Worm (Caenorhabditis elegans) whole organism, late embryonic: ENCODE results near the gene dyf-4.

Experiments
- C08G9.2 ChIP-seq: sonication (generic microtip); optimal IDR thresholded peaks from 2 replicates; lab custom pipeline; 2016; ENCODE audit warnings: mild to moderate bottlenecking, missing genetic modification characterization, moderate library complexity, missing compliant biosample characterization
- C38D4.7 ChIP-seq: fragments of 200-800 bp; sonication (Bioruptor generic); optimal IDR thresholded peaks from 2 replicates; lab custom pipeline; 2018; ENCODE audit warnings: mild to moderate bottlenecking, missing genetic modification characterization, moderate library complexity, missing compliant biosample characterization
- F13H6.1 ChIP-seq: sonication (generic microtip); optimal IDR thresholded peaks from 2 replicates; lab custom pipeline; 2016; ENCODE audit warnings: missing genetic modification characterization, missing compliant biosample characterization
- K09A11.1 ChIP-seq: sonication (generic microtip); optimal IDR thresholded peaks from 2 replicates; lab custom pipeline; 2017; ENCODE audit warnings: antibody characterized with exemption, mild to moderate bottlenecking, missing genetic modification characterization, missing compliant biosample characterization; ENCODE audit not compliant: insufficient read depth
- T23F11.4 ChIP-seq: fragments of 200-800 bp; sonication (Bioruptor generic); optimal IDR thresholded peaks from 2 replicates; lab custom pipeline; 2018; ENCODE audit warnings: mild to moderate bottlenecking, missing genetic modification characterization, missing compliant biosample characterization
- ceh-14 ChIP-seq: sonication (generic microtip); optimal IDR thresholded peaks from 2 replicates; lab custom pipeline; 2016; ENCODE audit warnings: missing genotype, missing genetic modification characterization, missing compliant biosample characterization
- ceh-22 ChIP-seq: sonication (generic microtip); optimal IDR thresholded peaks from 2 replicates; lab custom pipeline; 2017; ENCODE audit warnings: missing biosample characterization, missing genetic modification characterization
- ceh-30 ChIP-seq: fragments of 150-350 bp; optimal IDR thresholded peaks from 2 replicates; lab custom pipeline; 2014; ENCODE audit warnings: missing biosample characterization, missing genetic modification characterization
- ceh-31 ChIP-seq: sonication (generic microtip); optimal IDR thresholded peaks from 2 replicates; lab custom pipeline; 2016; ENCODE audit warnings: missing genetic modification characterization, missing compliant biosample characterization
- ceh-45 ChIP-seq: fragments of 200-800 bp; sonication (Bioruptor generic); IDR thresholded peaks from 2 replicates; pipeline ENCODE4 v1.3.6; 2022; ENCODE audit warnings: missing genetic modification reagents, missing genetic modification characterization, missing compliant biosample characterization
- ceh-48 ChIP-seq: sonication (generic microtip); optimal IDR thresholded peaks from 2 replicates; lab custom pipeline; 2016; ENCODE audit warnings: missing genetic modification characterization, inconsistent platforms, missing compliant biosample characterization
- ceh-6 ChIP-seq: fragments of 200-800 bp; sonication (Bioruptor generic); optimal IDR thresholded peaks from 2 replicates; lab custom pipeline; 2018; ENCODE audit warnings: mild to moderate bottlenecking, missing genetic modification characterization, missing compliant biosample characterization
- che-1 ChIP-seq: sonication (generic microtip); optimal IDR thresholded peaks from 2 replicates; lab custom pipeline; 2016; ENCODE audit warnings: mild to moderate bottlenecking, missing genetic modification characterization, missing compliant biosample characterization
- elt-2 ChIP-seq: sonication (generic microtip); optimal IDR thresholded peaks from 2 replicates; lab custom pipeline; 2016; ENCODE audit warnings: missing genetic modification reagents, missing genetic modification characterization, missing compliant biosample characterization
- ets-4 ChIP-seq: sonication (generic microtip); optimal IDR thresholded peaks from 2 replicates; lab custom pipeline; 2016; ENCODE audit warnings: missing genetic modification characterization, missing compliant biosample characterization
- fax-1 ChIP-seq: sonication (generic microtip); optimal IDR thresholded peaks from 2 replicates; lab custom pipeline; 2016; ENCODE audit warnings: missing genotype, missing genetic modification characterization, missing compliant biosample characterization
- gmeb-2 ChIP-seq: sonication (generic microtip); optimal IDR thresholded peaks from 2 replicates; lab custom pipeline; 2016; ENCODE audit warnings: missing genetic modification characterization, inconsistent platforms, missing compliant biosample characterization
- hlh-13 ChIP-seq: fragments of 200-800 bp; sonication (Bioruptor generic); optimal IDR thresholded peaks from 2 replicates; lab custom pipeline; 2018; ENCODE audit warnings: mild to moderate bottlenecking, missing genetic modification characterization, missing compliant biosample characterization
- hlh-15 ChIP-seq: sonication (generic microtip); optimal IDR thresholded peaks from 2 replicates; lab custom pipeline; 2016; ENCODE audit warnings: missing genetic modification characterization, missing compliant biosample characterization
- hlh-30 ChIP-seq: sonication (generic microtip); optimal IDR thresholded peaks from 2 replicates; lab custom pipeline; 2017; ENCODE audit warnings: antibody characterized with exemption, missing genetic modification characterization, missing compliant biosample characterization; ENCODE audit not compliant: insufficient read depth
- nfya-1 ChIP-seq: sonication (generic microtip); optimal IDR thresholded peaks from 2 replicates; lab custom pipeline; 2017; ENCODE audit warnings: missing genetic modification characterization, mild to moderate bottlenecking, missing compliant biosample characterization, antibody characterized with exemption, moderate library complexity
- nhr-11 ChIP-seq: fragments of 150-350 bp; optimal IDR thresholded peaks from 2 replicates; lab custom pipeline; 2014; ENCODE audit warnings: missing biosample characterization, missing genetic modification characterization
- npax-4 ChIP-seq: sonication (generic microtip); optimal IDR thresholded peaks from 2 replicates; lab custom pipeline; 2016; ENCODE audit warnings: missing genetic modification characterization, missing compliant biosample characterization
- pag-3 ChIP-seq: sonication (generic microtip); optimal IDR thresholded peaks from 2 replicates; lab custom pipeline; 2016; ENCODE audit warnings: missing compliant biosample characterization, missing genetic modification characterization, borderline replicate concordance
- pat-9 ChIP-seq: fragments of 200-800 bp; sonication (Bioruptor generic); optimal IDR thresholded peaks from 2 replicates; lab custom pipeline; 2018; ENCODE audit warnings: mild to moderate bottlenecking, missing genetic modification characterization, moderate library complexity, missing compliant biosample characterization
- pax-1 ChIP-seq: fragments of 150-350 bp; optimal IDR thresholded peaks from 2 replicates; lab custom pipeline; 2014; ENCODE audit warnings: missing biosample characterization, missing genetic modification characterization
- pha-4 ChIP-seq: fragments of 150-350 bp; optimal IDR thresholded peaks from 2 replicates; lab custom pipeline; 2018; ENCODE audit warnings: missing biosample characterization, missing genetic modification reagents, missing genetic modification characterization
- pros-1 ChIP-seq: fragments of 150-350 bp; optimal IDR thresholded peaks from 2 replicates; lab custom pipeline; 2014; ENCODE audit warnings: missing biosample characterization, missing genetic modification reagents, missing genetic modification characterization
- sox-4 ChIP-seq: sonication (generic microtip); optimal IDR thresholded peaks from 2 replicates; lab custom pipeline; 2017; ENCODE audit warnings: mild to moderate bottlenecking, missing genetic modification characterization, inconsistent platforms, missing compliant biosample characterization
- ttx-3 ChIP-seq: sonication (generic microtip); optimal IDR thresholded peaks from 2 replicates; lab custom pipeline; 2016; ENCODE audit warnings: missing genetic modification reagents, missing genetic modification characterization, missing compliant biosample characterization
- unc-42 ChIP-seq: sonication (generic microtip); optimal IDR thresholded peaks from 2 replicates; lab custom pipeline; 2016; ENCODE audit warnings: missing genotype, missing genetic modification characterization, missing compliant biosample characterization
- unc-55 ChIP-seq: sonication (generic microtip); optimal IDR thresholded peaks from 2 replicates; lab custom pipeline; 2017; ENCODE audit warnings: missing biosample characterization, missing genetic modification reagents, missing genetic modification characterization
- unc-86 ChIP-seq: sonication (generic microtip); optimal IDR thresholded peaks from 2 replicates; lab custom pipeline; 2016; ENCODE audit warnings: missing genetic modification characterization, missing compliant biosample characterization

dyf-4 gene

DNA sequence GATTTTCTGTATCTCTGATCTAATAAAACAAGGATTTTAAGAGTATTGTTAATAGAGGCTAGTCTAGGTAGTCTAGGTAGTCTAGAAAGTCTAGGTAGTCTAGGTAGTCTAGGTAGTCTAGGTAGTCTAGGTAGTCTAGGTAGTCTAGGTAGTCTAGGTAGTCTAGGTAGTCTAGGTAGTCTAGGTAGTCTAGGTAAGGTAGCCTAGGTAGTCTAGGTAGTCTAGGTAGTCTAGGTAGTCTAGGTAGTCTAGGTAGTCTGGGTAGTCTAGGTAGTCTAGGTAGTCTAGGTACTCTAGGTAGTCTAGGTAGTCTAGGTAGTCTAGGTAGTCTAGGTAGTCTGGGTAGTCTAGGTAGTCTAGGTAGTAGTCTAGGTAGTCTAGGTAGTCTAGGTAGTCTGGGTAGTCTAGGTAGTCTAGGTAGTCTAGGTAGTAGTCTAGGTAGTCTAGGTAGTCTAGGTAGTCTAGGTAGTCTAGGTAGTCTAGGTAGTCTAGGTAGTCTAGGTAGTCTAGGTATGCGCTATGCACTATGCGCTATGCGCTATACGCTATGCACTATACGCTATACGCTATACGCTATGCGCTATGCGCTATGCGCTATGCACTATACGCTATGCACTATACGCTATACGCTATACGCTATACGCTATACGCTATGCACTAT lies 15.5 kb downstream of the dyf-4 start (continued):
- peak; percentile 21 for TF ChIP-seq npax-4
- TF ChIP-seq T23F11.4 (GFP tag; lab: Kevin White, UChicago), result peak; percentile 64
- peak; percentile 69 for TF ChIP-seq pat-9 (tag; lab: Kevin White, UChicago)
- TF ChIP-seq, all 69 proteins: peak for 35; not testable (repeated sequence) for 34

DNA sequence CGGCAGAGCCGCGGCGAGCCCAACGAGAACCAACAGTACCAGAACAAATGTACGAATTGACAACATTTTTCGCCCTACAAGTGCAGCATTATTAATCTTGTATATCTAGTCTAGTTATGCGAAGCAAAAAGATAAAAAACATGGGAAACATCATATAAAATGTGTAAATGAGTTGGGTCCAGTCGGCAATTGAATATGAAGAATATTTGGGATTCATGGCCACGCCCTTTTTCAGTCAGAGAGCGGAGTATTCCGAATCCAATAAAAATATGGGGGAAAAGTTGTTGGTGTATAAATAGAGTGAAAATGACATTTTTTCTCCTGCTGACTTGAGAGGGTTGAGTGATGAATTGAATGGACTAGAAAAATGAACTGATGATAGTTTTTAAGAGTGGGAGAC lies 19.4 kb downstream of the dyf-4 start, which contains the start of gene nlp-46:
Gene nlp-46, minus strand, starts transcription at position 101 of the 400 bp plus-strand sequence.
- TF ChIP-seq hlh-30 (no peak), gmeb-2 (tag; lab: Kevin White, UChicago) (no peak), ceh-6 (GFP tag; lab: Kevin White, UChicago) (no peak), ceh-14 (tag; lab: Kevin White, UChicago) (no peak), pros-1 (no peak), elt-2 (no peak), sox-4 (tag; lab: Kevin White, UChicago) (no peak), pax-1 (tag; lab: Kevin White, UChicago) (no peak)

DNA sequence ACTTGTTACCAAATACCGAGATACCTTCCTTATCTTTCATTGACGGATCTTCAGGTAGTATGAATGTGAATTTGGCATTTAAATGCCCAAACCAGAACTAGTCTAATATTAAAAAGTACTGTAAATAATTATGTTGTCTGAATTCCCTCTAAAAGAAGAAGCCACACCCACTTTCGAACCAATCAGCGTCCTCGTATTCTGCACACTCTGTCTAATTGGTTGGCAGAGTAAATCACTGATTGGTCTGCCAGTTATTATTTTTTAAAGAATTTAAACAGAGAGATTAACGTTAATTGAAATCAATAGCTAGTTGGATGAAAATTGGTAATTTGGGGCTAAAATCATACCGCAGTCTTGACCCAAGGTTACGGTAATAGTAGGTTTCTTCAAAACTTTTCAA lies 19.8 kb downstream of the dyf-4 start:
- no peak for TF ChIP-seq K09A11.1 (tag; lab: Kevin White, UChicago)
- no peak for TF ChIP-seq sox-4 (tag; lab: Kevin White, UChicago)
- TF ChIP-seq hlh-13, result no peak
- TF ChIP-seq nfya-1, result peak; percentile 50
- TF ChIP-seq, all 69 proteins: peak for 1

DNA sequence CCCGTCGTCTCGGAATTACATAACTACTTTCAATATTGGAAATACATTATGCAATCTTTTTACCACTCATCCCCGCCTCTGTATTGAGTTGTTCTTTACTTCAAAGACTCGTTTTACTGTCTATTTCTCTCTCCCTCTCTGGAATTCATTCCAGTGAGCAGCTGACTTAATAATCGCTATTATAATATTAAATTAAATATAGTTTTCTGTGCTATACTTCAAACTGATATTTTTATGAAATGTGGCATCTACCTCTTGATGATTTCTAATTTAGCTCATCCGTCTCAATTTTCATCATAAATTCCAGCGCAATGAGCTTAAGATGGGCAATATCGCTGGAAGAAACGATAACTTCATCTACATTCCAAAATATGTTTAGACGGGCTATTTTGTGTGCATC lies 22.0 kb downstream of the dyf-4 start, which contains the start of gene T28H10.1:
Gene T28H10.1, plus strand, starts transcription at position 301 of the 400 bp plus-strand sequence.
- no peak for TF ChIP-seq T23F11.4 (GFP tag; lab: Kevin White, UChicago)
- TF ChIP-seq fax-1, result no peak
- no peak for TF ChIP-seq ttx-3 (tag; lab: Kevin White, UChicago)
- TF ChIP-seq che-1 (tag; lab: Kevin White, UChicago), result no peak
- TF ChIP-seq pha-4 (tag; lab: Kevin White, UChicago), result no peak
- no peak for TF ChIP-seq ceh-31 (tag; lab: Kevin White, UChicago)
- no peak for TF ChIP-seq C38D4.7 (GFP tag; lab: Kevin White, UChicago)
- TF ChIP-seq C08G9.2 (tag; lab: Kevin White, UChicago), result no peak
- TF ChIP-seq unc-86 (tag; lab: Kevin White, UChicago), result no peak

DNA sequence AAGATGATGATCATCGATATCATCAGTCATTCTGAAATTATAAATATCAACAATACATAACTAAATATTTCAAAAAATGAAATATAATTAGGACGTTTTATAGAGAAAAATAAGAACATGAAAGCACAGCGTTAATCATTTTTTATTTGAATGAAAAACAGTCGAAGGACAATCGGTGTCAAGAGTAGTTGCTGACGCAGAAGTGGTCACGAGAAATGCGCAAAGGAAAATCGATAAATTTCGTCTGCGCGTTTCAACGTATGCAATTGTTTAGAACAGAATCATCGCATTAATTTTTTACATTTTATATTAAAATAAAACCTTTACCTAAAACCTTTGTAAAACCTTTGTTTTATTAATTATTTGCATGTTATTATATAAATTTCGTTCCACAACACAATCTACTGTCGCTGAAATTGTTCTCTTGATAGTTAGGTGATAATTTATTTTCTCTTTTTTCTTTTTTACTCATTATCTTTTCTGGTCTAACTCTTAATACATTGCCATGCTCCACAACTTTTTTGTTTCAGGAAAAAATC lies 27.7 kb downstream of the dyf-4 start, which contains the start of the genes W04D2.4 and rbm-25:
Gene W04D2.4, minus strand, starts transcription at position 31 of the 539 bp plus-strand sequence.
Gene rbm-25, plus strand, starts transcription at position 489 of the 539 bp plus-strand sequence.
- TF ChIP-seq ceh-48 (tag; lab: Kevin White, UChicago) (peak; percentile 97), unc-55 (GFP tag; lab: Kevin White, UChicago) (no peak), hlh-30 (peak; percentile 25)

DNA sequence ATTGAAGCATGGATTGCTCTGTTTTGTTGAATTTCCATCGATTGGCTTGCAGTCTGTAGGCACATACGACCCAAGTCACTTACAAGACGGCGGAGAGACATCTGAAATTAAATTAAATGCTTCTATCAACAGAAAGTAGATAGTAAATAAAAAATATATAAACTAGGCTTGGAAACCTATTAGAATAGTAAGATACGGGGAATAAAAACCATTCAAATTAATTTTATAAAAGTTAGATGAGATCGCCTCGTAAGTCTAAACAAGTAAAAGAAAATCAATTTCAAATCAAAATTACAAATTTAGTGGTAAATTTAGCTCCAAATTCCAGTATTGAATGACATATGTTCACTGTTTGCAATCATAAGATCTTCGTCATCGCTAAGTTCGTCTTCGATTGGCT lies 31.0 kb downstream of the dyf-4 start, which contains the start of gene mrps-11:
Gene mrps-11, minus strand, starts transcription at position 101 of the 400 bp plus-strand sequence.
- TF ChIP-seq C08G9.2 (tag; lab: Kevin White, UChicago) (no peak), F13H6.1 (tag; lab: Kevin White, UChicago) (no peak), nhr-11 (tag; lab: Kevin White, UChicago) (no peak), ceh-30 (no peak), npax-4 (no peak), unc-42 (tag; lab: Kevin White, UChicago) (no peak), pag-3 (tag; lab: Kevin White, UChicago) (no peak), ceh-14 (tag; lab: Kevin White, UChicago) (no peak), unc-86 (tag; lab: Kevin White, UChicago) (no peak), hlh-15 (tag; lab: Kevin White, UChicago) (no peak), unc-55 (GFP tag; lab: Kevin White, UChicago) (no peak), ceh-22 (tag; lab: Kevin White, UChicago) (no peak), ets-4 (tag; lab: Kevin White, UChicago) (no peak), hlh-13 (no peak), ceh-45 (GFP tag; lab: Robert Waterston, UW) (no peak)
